Fruit fly (Drosophila melanogaster) whole organism, pupa: ENCODE data around the gene Cdc16.
A peak's percentile ranks its signal among the peaks of the same experiment; 100 is the strongest.

Experiments used
- CG10348 ChIP-seq: fragments of 200-800 bp; sonication (Bioruptor generic); IDR thresholded peaks from 2 replicates; pipeline ENCODE4 v1.3.6; 2022; ENCODE audit warnings: missing biosample characterization, missing genetic modification characterization
- CG12605 ChIP-seq: fragments of 200-800 bp; sonication (Bioruptor generic); IDR thresholded peaks from 2 replicates; pipeline ENCODE4 v1.3.6; 2022; ENCODE audit warnings: missing biosample characterization, missing genetic modification characterization
- CG13204 ChIP-seq: fragments of 200-800 bp; sonication (Bioruptor generic); optimal IDR thresholded peaks from 2 replicates; lab custom pipeline; 2018; ENCODE audit warnings: missing biosample characterization, mild to moderate bottlenecking, missing genetic modification characterization, moderate library complexity
- CG14655 ChIP-seq: fragments of 200-800 bp; sonication (Bioruptor generic); optimal IDR thresholded peaks from 3 replicates; lab custom pipeline; 2017; ENCODE audit warnings: mild to moderate bottlenecking, missing biosample characterization, missing genetic modification reagents, missing genetic modification characterization
- CG15710 ChIP-seq: fragments of 200-800 bp; sonication (Bioruptor generic); optimal IDR thresholded peaks from 2 replicates; lab custom pipeline; 2018; ENCODE audit warnings: missing biosample characterization, mild to moderate bottlenecking, missing genetic modification characterization, moderate library complexity
- CG17806 ChIP-seq: fragments of 200-800 bp; sonication (Bioruptor generic); optimal IDR thresholded peaks from 2 replicates; lab custom pipeline; 2018; ENCODE audit warnings: missing biosample characterization, mild to moderate bottlenecking, missing genetic modification characterization, moderate library complexity
- CG32121 ChIP-seq: fragments of 200-800 bp; sonication (Bioruptor generic); IDR thresholded peaks from 2 replicates; pipeline ENCODE4 v1.3.6; 2022; ENCODE audit warnings: missing biosample characterization, missing genetic modification characterization
- CG34367 ChIP-seq: fragments of 200-800 bp; sonication (Bioruptor generic); optimal IDR thresholded peaks from 2 replicates; lab custom pipeline; 2018; ENCODE audit warnings: missing biosample characterization, mild to moderate bottlenecking, missing genetic modification characterization
- CG4496 ChIP-seq: fragments of 200-800 bp; sonication (Bioruptor generic); IDR thresholded peaks from 3 replicates; pipeline ENCODE4 v1.3.6; 2022; ENCODE audit warnings: missing biosample characterization, missing genetic modification characterization
- CG8159 ChIP-seq: fragments of 200-800 bp; sonication (Bioruptor generic); optimal IDR thresholded peaks from 3 replicates; lab custom pipeline; 2018; ENCODE audit warnings: missing biosample characterization, mild to moderate bottlenecking, missing genetic modification characterization, moderate library complexity
- CG8301 ChIP-seq: fragments of 200-800 bp; sonication (Bioruptor generic); optimal IDR thresholded peaks from 2 replicates; lab custom pipeline; 2018; ENCODE audit warnings: missing biosample characterization, mild to moderate bottlenecking, missing genetic modification characterization
- CG9948 ChIP-seq: fragments of 200-800 bp; sonication (Bioruptor generic); optimal IDR thresholded peaks from 2 replicates; lab custom pipeline; 2018; ENCODE audit warnings: missing biosample characterization, mild to moderate bottlenecking, missing genetic modification characterization, moderate library complexity
- D1 ChIP-seq: fragments of 200-800 bp; sonication (Bioruptor generic); optimal IDR thresholded peaks from 2 replicates; lab custom pipeline; 2018; ENCODE audit warnings: missing biosample characterization, mild to moderate bottlenecking, missing genetic modification characterization, moderate library complexity
- EcR ChIP-seq: fragments of 200-800 bp; sonication (Bioruptor generic); optimal IDR thresholded peaks from 3 replicates; lab custom pipeline; 2019; ENCODE audit warnings: missing biosample characterization, missing genetic modification characterization, mild to moderate bottlenecking, moderate library complexity, missing genetic modification reagents
- Ets98B ChIP-seq: fragments of 200-800 bp; sonication (Bioruptor generic); IDR thresholded peaks from 2 replicates; pipeline ENCODE4 v1.3.6; 2022; ENCODE audit warnings: missing biosample characterization, missing genetic modification characterization
- Pif1A ChIP-seq: fragments of 200-800 bp; sonication (Bioruptor generic); optimal IDR thresholded peaks from 3 replicates; lab custom pipeline; 2016; ENCODE audit warnings: missing biosample characterization, missing genetic modification characterization
- Pif1B ChIP-seq: fragments of 200-800 bp; sonication (Bioruptor generic); optimal IDR thresholded peaks from 3 replicates; lab custom pipeline; 2016; ENCODE audit warnings: missing biosample characterization, missing genetic modification characterization
- Snoo ChIP-seq: fragments of 200-800 bp; sonication (Bioruptor generic); optimal IDR thresholded peaks from 3 replicates; lab custom pipeline; 2017; ENCODE audit warnings: missing biosample characterization, mild to moderate bottlenecking, missing genetic modification characterization, inconsistent platforms
- fd96Ca ChIP-seq: fragments of 200-800 bp; sonication (Bioruptor generic); IDR thresholded peaks from 3 replicates; pipeline ENCODE4 v1.3.6; 2022; ENCODE audit warnings: missing biosample characterization, missing genetic modification characterization
- gl ChIP-seq: fragments of 200-800 bp; sonication (Bioruptor generic); optimal IDR thresholded peaks from 2 replicates; lab custom pipeline; 2018; ENCODE audit warnings: missing biosample characterization, mild to moderate bottlenecking, missing genetic modification characterization
- rn ChIP-seq: fragments of 200-800 bp; sonication (Bioruptor generic); IDR thresholded peaks from 2 replicates; pipeline ENCODE4 v1.3.6; 2022; ENCODE audit warnings: missing biosample characterization, missing genetic modification characterization

The Cdc16 gene

DNA sequence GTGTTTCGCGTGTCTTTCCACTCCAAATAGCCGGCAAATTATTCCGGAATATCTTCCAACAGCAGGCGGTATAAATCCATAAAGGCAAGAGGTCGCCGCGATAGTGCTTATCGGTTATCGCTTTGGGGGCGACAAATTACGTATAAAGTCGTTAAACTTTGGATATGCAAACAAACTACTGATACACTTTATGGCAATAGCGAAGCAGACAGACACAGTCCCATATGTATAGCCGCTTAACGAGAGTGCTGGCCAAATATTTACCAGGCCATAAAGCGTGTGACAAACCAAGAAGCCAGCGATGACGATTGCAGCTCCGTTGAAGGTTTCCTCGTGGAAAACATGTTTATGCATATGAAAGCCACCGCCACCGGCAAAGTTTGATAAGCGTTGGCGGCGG is 3.3 kb downstream of the Cdc16 start:
- TF ChIP-seq rn (GFP tag; lab: Robert Waterston, UW) = no peak
- no peak for TF ChIP-seq Pif1A (GFP tag; lab: Kevin White, UChicago)
- TF ChIP-seq CG8159 = no peak
- no peak for TF ChIP-seq fd96Ca
- no peak for TF ChIP-seq Snoo (tag; lab: Kevin White, UChicago)
- TF ChIP-seq EcR (GFP tag; lab: Kevin White, UChicago) = peak; percentile 66
- no peak for TF ChIP-seq CG9948 (tag; lab: Kevin White, UChicago)
- TF ChIP-seq CG32121 (GFP tag; lab: Robert Waterston, UW) = no peak

DNA sequence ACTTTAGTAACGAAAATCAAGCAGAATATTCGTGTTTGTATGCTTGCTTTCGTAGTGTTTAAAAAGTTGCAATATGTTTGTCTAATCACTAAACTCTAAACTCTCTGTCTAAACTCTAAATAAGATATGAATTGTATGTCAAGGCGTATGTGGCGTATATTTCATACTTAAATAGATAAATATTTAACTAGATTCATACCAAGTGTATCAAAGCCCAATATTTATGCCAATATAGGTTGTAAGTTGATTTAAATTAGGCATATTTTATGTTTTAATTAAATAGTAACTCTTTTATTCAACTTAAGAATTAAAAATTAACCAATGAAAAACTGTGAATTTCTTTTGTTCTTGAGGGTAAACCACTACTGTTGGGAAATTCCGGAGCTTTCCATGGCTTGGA is 7.0 kb downstream of the Cdc16 start, which contains the start of gene wam:
Gene wam (minus strand): TSS at position 101 of the 400 bp plus-strand sequence.
- TF ChIP-seq CG14655 (GFP tag; lab: Kevin White, UChicago) (no peak), CG8301 (no peak), EcR (GFP tag; lab: Kevin White, UChicago) (no peak), Snoo (tag; lab: Kevin White, UChicago) (no peak), CG13204 (GFP tag; lab: Kevin White, UChicago) (no peak), CG4496 (GFP tag; lab: Robert Waterston, UW) (no peak), gl (tag; lab: Kevin White, UChicago) (no peak), CG12605 (no peak), CG32121 (GFP tag; lab: Robert Waterston, UW) (no peak), CG34367 (no peak)

DNA sequence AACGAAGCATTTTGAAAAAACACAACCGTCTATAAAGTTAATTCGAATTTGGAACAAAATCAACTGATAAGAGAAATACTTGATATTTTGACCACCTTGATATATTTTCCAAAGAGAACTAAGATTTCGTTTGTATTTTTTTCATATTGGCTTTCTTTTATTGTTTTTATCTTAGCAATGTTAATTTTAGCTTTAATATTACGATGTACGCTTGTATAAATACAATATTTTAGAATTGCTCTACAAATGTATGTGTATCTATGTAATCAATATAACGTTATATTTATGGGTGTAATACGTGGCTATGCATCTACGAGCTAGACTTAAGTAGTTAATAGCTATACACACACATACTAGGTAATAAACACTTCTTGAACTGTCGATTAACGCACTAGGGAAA is 9.1 kb downstream of the Cdc16 start, which contains the start of gene bb8:
Gene bb8 (minus strand): TSS at position 101 of the 400 bp plus-strand sequence.
- no peak for TF ChIP-seq CG14655 (GFP tag; lab: Kevin White, UChicago)
- no peak for TF ChIP-seq CG17806
- no peak for TF ChIP-seq fd96Ca
- no peak for TF ChIP-seq CG10348 (GFP tag; lab: Robert Waterston, UW)
- no peak for TF ChIP-seq EcR (GFP tag; lab: Kevin White, UChicago)
- TF ChIP-seq Pif1B (GFP tag; lab: Kevin White, UChicago) = no peak
- no peak for TF ChIP-seq D1
- TF ChIP-seq Pif1A (GFP tag; lab: Kevin White, UChicago) = no peak

DNA sequence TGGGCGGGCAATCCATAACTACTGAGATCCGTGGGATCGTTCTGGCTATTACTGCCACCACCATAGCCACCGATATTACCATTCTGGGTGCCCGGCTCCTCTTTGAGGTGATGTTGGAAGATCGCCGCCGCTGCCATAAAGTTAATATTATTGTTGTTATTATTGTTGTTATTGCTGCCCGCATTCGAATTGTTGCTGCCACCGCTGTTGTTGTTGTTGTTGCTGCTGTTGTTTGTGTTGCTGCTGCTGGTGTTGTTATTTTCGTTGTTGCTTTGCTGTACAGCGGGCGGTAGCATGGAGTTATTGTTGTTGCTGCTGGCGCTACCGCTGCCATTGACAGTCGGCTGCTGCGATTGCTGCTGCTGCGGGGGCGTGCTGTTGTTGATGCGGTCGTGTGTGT is 11.3 kb downstream of the Cdc16 start:
- TF ChIP-seq CG17806 = no peak
- TF ChIP-seq Snoo (tag; lab: Kevin White, UChicago) = no peak
- no peak for TF ChIP-seq EcR (GFP tag; lab: Kevin White, UChicago)
- no peak for TF ChIP-seq rn (GFP tag; lab: Robert Waterston, UW)
- no peak for TF ChIP-seq CG15710
- TF ChIP-seq CG8301 = no peak
- TF ChIP-seq Pif1B (GFP tag; lab: Kevin White, UChicago) = no peak
- no peak for TF ChIP-seq CG13204 (GFP tag; lab: Kevin White, UChicago)
- no peak for TF ChIP-seq CG34367
- no peak for TF ChIP-seq CG14655 (GFP tag; lab: Kevin White, UChicago)
- no peak for TF ChIP-seq Pif1A (GFP tag; lab: Kevin White, UChicago)
- no peak for TF ChIP-seq Ets98B (GFP tag; lab: Robert Waterston, UW)
- no peak for TF ChIP-seq D1
- no peak for TF ChIP-seq gl (tag; lab: Kevin White, UChicago)
- no peak for TF ChIP-seq CG12605
- no peak for TF ChIP-seq CG4496 (GFP tag; lab: Robert Waterston, UW)
- TF ChIP-seq CG8159 = no peak

DNA sequence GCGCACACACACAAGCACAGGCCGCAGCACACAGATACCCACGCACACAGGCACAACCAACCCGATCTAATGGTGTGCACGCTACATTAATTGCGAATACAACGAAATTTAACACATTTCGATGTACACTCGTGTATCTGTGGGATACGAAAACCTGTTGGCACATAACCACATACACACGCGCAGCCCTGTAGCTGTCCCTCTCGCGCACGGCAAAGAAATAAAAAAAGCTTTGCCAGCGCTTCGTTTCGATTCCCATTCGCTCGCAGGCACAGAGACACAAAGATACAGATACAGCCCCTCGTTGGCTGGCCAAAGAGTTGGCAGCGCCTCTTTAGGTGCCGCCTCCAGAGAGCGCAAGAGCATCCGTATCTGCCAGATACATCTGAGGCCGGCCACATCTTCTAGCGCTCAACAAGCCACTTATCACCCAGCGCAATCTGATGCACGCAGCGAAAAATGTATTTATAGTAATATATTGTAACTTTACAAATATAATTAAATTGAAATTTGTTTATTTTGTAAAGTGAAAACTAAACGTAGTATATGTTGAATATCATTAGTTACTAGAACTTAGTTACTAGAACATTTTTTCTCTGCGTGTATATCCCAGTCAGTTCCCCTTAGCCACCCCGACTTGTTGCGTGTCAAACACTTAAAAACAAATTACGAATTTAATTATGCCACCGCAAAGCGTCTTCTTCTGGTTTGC is 12.2 kb downstream of the Cdc16 start:
- peak; percentile 57 for TF ChIP-seq CG9948 (tag; lab: Kevin White, UChicago)
- TF ChIP-seq CG32121 (GFP tag; lab: Robert Waterston, UW) = peak; percentile 80
- peak; percentile 61 for TF ChIP-seq CG12605
- TF ChIP-seq rn (GFP tag; lab: Robert Waterston, UW) = no peak
- TF ChIP-seq CG10348 (GFP tag; lab: Robert Waterston, UW) = no peak
- TF ChIP-seq CG8301 = peak; percentile 55
- TF ChIP-seq CG14655 (GFP tag; lab: Kevin White, UChicago) = peak; percentile 64
- TF ChIP-seq fd96Ca = peak; percentile 78
- TF ChIP-seq gl (tag; lab: Kevin White, UChicago) = peak; percentile 78
- TF ChIP-seq CG15710 = peak; percentile 57
- TF ChIP-seq CG17806 = peak; percentile 47
- peak; percentile 80 for TF ChIP-seq Ets98B (GFP tag; lab: Robert Waterston, UW)
- TF ChIP-seq Snoo (tag; lab: Kevin White, UChicago) = peak; percentile 54
- TF ChIP-seq EcR (GFP tag; lab: Kevin White, UChicago) = no peak
- peak; percentile 42 for TF ChIP-seq CG8159
- TF ChIP-seq Pif1A (GFP tag; lab: Kevin White, UChicago) = peak; percentile 48
- TF ChIP-seq Pif1B (GFP tag; lab: Kevin White, UChicago) = peak; percentile 67
- TF ChIP-seq CG4496 (GFP tag; lab: Robert Waterston, UW) = peak; percentile 84
- no peak for TF ChIP-seq D1
- peak; percentile 54 for TF ChIP-seq CG34367
- peak; percentile 56 for TF ChIP-seq CG13204 (GFP tag; lab: Kevin White, UChicago)

DNA sequence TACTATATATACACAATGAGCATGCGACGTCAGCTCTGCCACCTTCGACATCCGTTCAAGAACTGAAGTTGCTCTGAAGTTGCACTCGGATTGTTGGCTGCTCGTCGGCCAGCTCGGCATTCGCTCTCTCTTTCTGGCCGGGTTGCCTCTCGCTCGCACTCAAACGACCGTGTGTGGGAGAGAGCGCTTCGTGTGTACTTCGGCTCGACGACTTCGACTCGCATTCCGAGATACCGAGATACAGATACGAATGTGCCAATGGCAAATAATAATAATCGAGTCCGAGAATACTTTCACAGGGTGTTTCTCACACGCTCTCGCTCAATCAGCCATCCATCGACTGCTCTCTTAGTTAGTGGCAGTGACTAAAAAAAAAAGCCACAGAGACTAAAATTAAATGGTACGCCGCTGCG is 14.4 kb downstream of the Cdc16 start:
- no peak for TF ChIP-seq CG10348 (GFP tag; lab: Robert Waterston, UW)
- peak; percentile 60 for TF ChIP-seq EcR (GFP tag; lab: Kevin White, UChicago)
- TF ChIP-seq CG8159 = peak; percentile 50
- peak; percentile 59 for TF ChIP-seq CG34367
- TF ChIP-seq CG14655 (GFP tag; lab: Kevin White, UChicago) = peak; percentile 58
- TF ChIP-seq D1 = peak; percentile 20
- TF ChIP-seq CG17806 = peak; percentile 42
- peak; percentile 65 for TF ChIP-seq Pif1B (GFP tag; lab: Kevin White, UChicago)
- peak; percentile 81 for TF ChIP-seq Ets98B (GFP tag; lab: Robert Waterston, UW)
- TF ChIP-seq Pif1A (GFP tag; lab: Kevin White, UChicago) = peak; percentile 81
- TF ChIP-seq CG32121 (GFP tag; lab: Robert Waterston, UW) = peak; percentile 82
- peak; percentile 80 for TF ChIP-seq gl (tag; lab: Kevin White, UChicago)
- peak; percentile 35 for TF ChIP-seq CG9948 (tag; lab: Kevin White, UChicago)
- peak; percentile 75 for TF ChIP-seq CG12605
- 0 out of 2 replicates have a peak, but pooled peaks have one; percentile 14 for TF ChIP-seq rn (GFP tag; lab: Robert Waterston, UW)
- TF ChIP-seq CG4496 (GFP tag; lab: Robert Waterston, UW) = peak; percentile 94
- peak; percentile 37 for TF ChIP-seq CG15710
- peak; percentile 77; the same call in 2 of the 3 replicates for TF ChIP-seq fd96Ca
- TF ChIP-seq Snoo (tag; lab: Kevin White, UChicago) = peak; percentile 64
- TF ChIP-seq CG8301 = peak; percentile 49
- TF ChIP-seq CG13204 (GFP tag; lab: Kevin White, UChicago) = peak; percentile 65
